Fruit fly (Drosophila melanogaster) whole organism, embryonic: ENCODE data around the gene CG31268.
A peak's percentile ranks its signal among the peaks of the same experiment; 100 is the strongest.

Experiments used
- Blimp-1 ChIP-seq: fragments of 200-800 bp; sonication (Bioruptor generic); optimal IDR thresholded peaks from 3 replicates; lab custom pipeline; 2018; ENCODE audit warnings: missing biosample characterization, missing genetic modification characterization, mild to moderate bottlenecking, moderate library complexity, missing genetic modification reagents
- CG11093 ChIP-seq: fragments of 200-800 bp; sonication (Bioruptor generic); IDR thresholded peaks from 3 replicates; pipeline ENCODE4 v1.3.6; 2022; ENCODE audit warnings: missing biosample characterization, missing genetic modification characterization
- CG12155 ChIP-seq: fragments of 200-800 bp; sonication (Bioruptor generic); optimal IDR thresholded peaks from 3 replicates; lab custom pipeline; 2016; ENCODE audit warnings: missing biosample characterization, missing genetic modification characterization
- CG12236 ChIP-seq: fragments of 200-800 bp; sonication (Bioruptor generic); optimal IDR thresholded peaks from 2 replicates; lab custom pipeline; 2016; ENCODE audit warnings: missing biosample characterization, missing genetic modification characterization
- CG15479 ChIP-seq: fragments of 200-800 bp; sonication (Bioruptor generic); optimal IDR thresholded peaks from 3 replicates; lab custom pipeline; 2019; ENCODE audit warnings: missing biosample characterization, mild to moderate bottlenecking, missing genetic modification characterization, moderate library complexity
- CG17186 ChIP-seq: fragments of 200-800 bp; sonication (Bioruptor generic); optimal IDR thresholded peaks from 3 replicates; lab custom pipeline; 2017; ENCODE audit warnings: missing biosample characterization, missing genetic modification reagents, missing genetic modification characterization
- CG2116 ChIP-seq: fragments of 200-800 bp; sonication (Bioruptor generic); optimal IDR thresholded peaks from 3 replicates; lab custom pipeline; 2018; ENCODE audit warnings: missing biosample characterization, mild to moderate bottlenecking, missing genetic modification characterization
- CG2202 ChIP-seq: fragments of 200-800 bp; sonication (Bioruptor generic); optimal IDR thresholded peaks from 2 replicates; lab custom pipeline; 2018; ENCODE audit warnings: missing biosample characterization, mild to moderate bottlenecking, missing genetic modification characterization
- CG2678 ChIP-seq: fragments of 200-800 bp; sonication (Bioruptor generic); optimal IDR thresholded peaks from 3 replicates; lab custom pipeline; 2019; ENCODE audit warnings: missing biosample characterization, mild to moderate bottlenecking, missing genetic modification characterization, moderate library complexity
- CG34422 ChIP-seq: fragments of 200-800 bp; sonication (Bioruptor generic); IDR thresholded peaks from 3 replicates; pipeline ENCODE4 v1.3.6; 2022; ENCODE audit warnings: missing biosample characterization, missing genetic modification characterization
- CG42726 ChIP-seq: fragments of 200-800 bp; sonication (Bioruptor generic); IDR thresholded peaks from 2 replicates; pipeline ENCODE4 v1.3.6; 2022; ENCODE audit warnings: missing biosample characterization, missing genetic modification characterization; ENCODE audit not compliant: partially characterized antibody
- CG7786 ChIP-seq: fragments of 200-800 bp; sonication (Bioruptor generic); optimal IDR thresholded peaks from 2 replicates; lab custom pipeline; 2016; ENCODE audit warnings: missing biosample characterization, missing genetic modification characterization
- CG8290 ChIP-seq, 3 experiments: fragments of 200-800 bp; sonication (Bioruptor generic); optimal IDR thresholded peaks; 2 replicates each; lab custom pipeline; 2016 to 2019; ENCODE audit warnings: missing biosample characterization in 3 of 3, missing genetic modification characterization in 3 of 3, mild to moderate bottlenecking in 2 of 3, moderate library complexity in 1 of 3
- CG8478 ChIP-seq: fragments of >200 bp; optimal IDR thresholded peaks from 2 replicates; lab custom pipeline; 2018
- CG9817 ChIP-seq: fragments of 200-800 bp; sonication (Bioruptor generic); optimal IDR thresholded peaks from 2 replicates; lab custom pipeline; 2018; ENCODE audit warnings: missing biosample characterization, mild to moderate bottlenecking, missing genetic modification characterization, moderate library complexity
- Dip3 ChIP-seq: fragments of 200-800 bp; sonication (Bioruptor generic); optimal IDR thresholded peaks from 3 replicates; lab custom pipeline; 2016; ENCODE audit warnings: missing biosample characterization, missing genetic modification characterization
- Doc3 ChIP-seq: fragments of 200-800 bp; sonication (Bioruptor generic); IDR thresholded peaks from 3 replicates; pipeline ENCODE4 v1.3.6; 2022; ENCODE audit warnings: missing biosample characterization, missing genetic modification characterization; ENCODE audit not compliant: partially characterized antibody
- HHEX ChIP-seq: fragments of 200-800 bp; sonication (Bioruptor generic); optimal IDR thresholded peaks from 3 replicates; lab custom pipeline; 2017; ENCODE audit warnings: missing biosample characterization, mild to moderate bottlenecking, missing genetic modification characterization, missing genetic modification reagents
- Hmr ChIP-seq: fragments of 200-800 bp; sonication (Bioruptor generic); optimal IDR thresholded peaks from 3 replicates; lab custom pipeline; 2017; ENCODE audit warnings: mild to moderate bottlenecking, missing biosample characterization, missing genetic modification reagents, missing genetic modification characterization
- Myb ChIP-seq: fragments of 200-800 bp; sonication (Bioruptor generic); optimal IDR thresholded peaks from 2 replicates; lab custom pipeline; 2016; ENCODE audit warnings: missing biosample characterization, missing genetic modification characterization
- Nf-YC ChIP-seq: fragments of 200-800 bp; optimal IDR thresholded peaks from 3 replicates; lab custom pipeline; 2019; ENCODE audit warnings: missing biosample characterization, mild to moderate bottlenecking, missing genetic modification characterization, moderate library complexity
- NfI ChIP-seq: fragments of 200-800 bp; sonication (Bioruptor generic); optimal IDR thresholded peaks from 3 replicates; lab custom pipeline; 2018; ENCODE audit warnings: missing biosample characterization, mild to moderate bottlenecking, missing genetic modification characterization, moderate library complexity
- Oli ChIP-seq: fragments of 200-800 bp; sonication (Bioruptor generic); optimal IDR thresholded peaks from 2 replicates; lab custom pipeline; 2018; ENCODE audit warnings: missing biosample characterization, mild to moderate bottlenecking, missing genetic modification characterization, moderate library complexity
- Rfx ChIP-seq: fragments of 200-800 bp; sonication (Bioruptor generic); IDR thresholded peaks from 2 replicates; pipeline ENCODE4 v1.3.6; 2022; ENCODE audit warnings: missing biosample characterization, missing genetic modification characterization
- Side ChIP-seq: fragments of 200-800 bp; sonication (Bioruptor generic); optimal IDR thresholded peaks from 2 replicates; lab custom pipeline; 2016; ENCODE audit warnings: missing biosample characterization, missing genetic modification characterization
- Sin3A ChIP-seq: fragments of >200 bp; optimal IDR thresholded peaks from 2 replicates; lab custom pipeline; 2018
- Sry-δ ChIP-seq: fragments of 200-800 bp; sonication (Bioruptor generic); optimal IDR thresholded peaks from 2 replicates; lab custom pipeline; 2016; ENCODE audit warnings: missing biosample characterization, missing genetic modification characterization
- Xbp1 ChIP-seq: fragments of 200-800 bp; sonication (Bioruptor generic); optimal IDR thresholded peaks from 3 replicates; lab custom pipeline; 2016; ENCODE audit warnings: missing biosample characterization, mild to moderate bottlenecking, missing genetic modification characterization
- ase ChIP-seq: fragments of 200-800 bp; sonication (Bioruptor generic); IDR thresholded peaks from 3 replicates; pipeline ENCODE4 v1.3.6; 2022; ENCODE audit warnings: missing biosample characterization, missing genetic modification characterization
- cas ChIP-seq: fragments of 200-800 bp; sonication (Bioruptor generic); IDR thresholded peaks from 2 replicates; pipeline ENCODE4 v1.3.6; 2022; ENCODE audit warnings: missing biosample characterization, missing genetic modification characterization
- caup ChIP-seq: fragments of 200-800 bp; sonication (Bioruptor generic); optimal IDR thresholded peaks from 3 replicates; lab custom pipeline; 2017; ENCODE audit warnings: missing biosample characterization, mild to moderate bottlenecking, missing genetic modification characterization, moderate library complexity; ENCODE audit not compliant: severe bottlenecking
- crol ChIP-seq: fragments of 200-800 bp; sonication (Bioruptor generic); IDR thresholded peaks from 2 replicates; pipeline ENCODE4 v1.3.6; 2022; ENCODE audit warnings: missing biosample characterization, missing genetic modification characterization
- emc ChIP-seq: fragments of 200-800 bp; sonication (Bioruptor generic); optimal IDR thresholded peaks from 2 replicates; lab custom pipeline; 2016; ENCODE audit warnings: missing biosample characterization, missing genetic modification characterization
- eyg ChIP-seq: fragments of 200-800 bp; sonication (Bioruptor generic); optimal IDR thresholded peaks from 3 replicates; lab custom pipeline; 2016; ENCODE audit warnings: missing biosample characterization, missing genetic modification characterization
- fd64A ChIP-seq: fragments of 200-800 bp; sonication (Bioruptor generic); optimal IDR thresholded peaks from 3 replicates; lab custom pipeline; 2018; ENCODE audit warnings: missing biosample characterization, mild to moderate bottlenecking, missing genetic modification characterization
- gem ChIP-seq: fragments of 200-800 bp; sonication (Bioruptor generic); optimal IDR thresholded peaks from 2 replicates; lab custom pipeline; 2019; ENCODE audit warnings: missing biosample characterization, mild to moderate bottlenecking, missing genetic modification characterization, moderate library complexity
- ham ChIP-seq: fragments of 200-800 bp; sonication (Bioruptor generic); IDR thresholded peaks from 2 replicates; pipeline ENCODE4 v1.3.6; 2022; ENCODE audit warnings: missing biosample characterization, missing genetic modification characterization
- hkb ChIP-seq, 2 experiments: fragments of 200-800 bp in 1 of 2; fragments of >200 bp in 1 of 2; sonication (Bioruptor generic) in 1 of 2; IDR thresholded peaks in 1 of 2; optimal IDR thresholded peaks in 1 of 2; 2 replicates each; pipeline versions ENCODE4 v1.3.6 to Lab custom; 2017 to 2022; ENCODE audit warnings: missing biosample characterization in 1 of 2, missing genetic modification characterization in 1 of 2
- inv ChIP-seq: fragments of 200-800 bp; sonication (Bioruptor generic); IDR thresholded peaks from 2 replicates; pipeline ENCODE4 v1.3.6; 2022; ENCODE audit warnings: missing biosample characterization, missing genetic modification characterization; ENCODE audit not compliant: partially characterized antibody
- lov ChIP-seq, 2 experiments: fragments of 200-800 bp in 1 of 2; fragments of >200 bp in 1 of 2; sonication (Bioruptor generic) in 1 of 2; IDR thresholded peaks in 1 of 2; optimal IDR thresholded peaks in 1 of 2; 2 replicates in 1 of 2; 3 replicates in 1 of 2; pipeline versions ENCODE4 v1.3.6 to Lab custom; 2017 to 2022; ENCODE audit warnings: missing biosample characterization in 1 of 2, missing genetic modification characterization in 1 of 2
- org-1 ChIP-seq: fragments of 200-800 bp; sonication (Bioruptor generic); optimal IDR thresholded peaks from 2 replicates; lab custom pipeline; 2017; ENCODE audit warnings: missing biosample characterization, missing genetic modification characterization
- salm ChIP-seq: fragments of 200-800 bp; sonication (Bioruptor generic); optimal IDR thresholded peaks from 2 replicates; lab custom pipeline; 2018; ENCODE audit warnings: missing biosample characterization, mild to moderate bottlenecking, missing genetic modification characterization
- sens ChIP-seq: fragments of 200-800 bp; sonication (Bioruptor generic); peaks from one replicate; lab custom pipeline; 2016; ENCODE audit warnings: missing biosample characterization, missing genetic modification characterization
- slou ChIP-seq: fragments of 200-800 bp; sonication (Bioruptor generic); optimal IDR thresholded peaks from 3 replicates; lab custom pipeline; 2016; ENCODE audit warnings: missing biosample characterization, missing genetic modification characterization
- stc ChIP-seq: fragments of 200-800 bp; sonication (Bioruptor generic); IDR thresholded peaks from 2 replicates; pipeline ENCODE4 v1.3.6; 2022; ENCODE audit warnings: missing biosample characterization, missing genetic modification characterization
- tgo ChIP-seq: fragments of 200-800 bp; sonication (Bioruptor generic); IDR thresholded peaks from 3 replicates; pipeline ENCODE4 v1.3.6; 2022; ENCODE audit warnings: missing biosample characterization, missing genetic modification characterization
- zen ChIP-seq: fragments of 200-800 bp; sonication (Bioruptor generic); optimal IDR thresholded peaks from 3 replicates; lab custom pipeline; 2018; ENCODE audit warnings: missing biosample characterization, mild to moderate bottlenecking, missing genetic modification characterization, moderate library complexity
- zfh1 ChIP-seq: fragments of 200-800 bp; sonication (Bioruptor generic); IDR thresholded peaks from 3 replicates; pipeline ENCODE4 v1.3.6; 2022; ENCODE audit warnings: missing biosample characterization, missing genetic modification characterization

The CG31268 gene

DNA sequence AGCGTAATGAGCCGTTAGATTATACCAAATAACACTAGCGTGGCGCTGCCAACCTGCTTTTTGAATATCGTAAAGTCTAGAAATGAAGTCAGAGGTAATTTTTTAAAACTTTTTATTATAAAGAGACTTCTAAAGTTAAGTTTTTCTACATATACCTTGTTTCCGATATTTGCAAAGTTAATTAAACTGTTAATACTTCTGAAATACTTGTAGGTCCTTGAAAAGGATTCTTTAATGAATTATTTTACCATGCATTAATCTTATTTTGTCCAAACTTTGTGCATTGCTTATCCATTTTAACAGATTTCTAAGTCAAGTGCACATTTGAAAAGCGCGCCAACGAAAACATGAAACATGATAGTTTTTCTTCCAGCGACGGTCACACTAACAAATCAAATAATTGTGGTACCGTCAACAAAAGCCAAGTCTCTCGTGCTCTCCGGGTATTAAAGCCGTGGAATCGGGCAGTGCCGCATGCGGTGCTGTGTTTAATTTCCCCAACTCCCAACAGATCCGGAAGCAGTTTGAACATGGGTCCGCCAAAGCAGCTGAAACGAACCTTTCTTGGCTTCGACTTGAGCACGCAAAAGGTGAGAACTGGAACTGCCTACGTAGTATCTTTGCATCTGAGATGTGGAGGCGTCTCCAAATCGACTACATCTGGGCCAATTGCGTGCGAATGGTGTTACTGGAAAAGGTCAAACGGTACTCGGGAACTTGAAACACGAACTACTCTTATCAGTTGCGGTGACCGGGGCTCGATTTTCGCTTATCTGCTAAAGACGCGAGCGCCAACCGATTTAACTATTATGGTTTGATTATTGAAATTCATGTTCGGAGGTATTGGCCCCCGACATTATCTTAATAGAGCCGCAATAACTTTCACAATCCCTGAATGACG is 35.3 kb upstream of the CG31268 start, which contains the start of the genes EMC2A and CG3534 (continued):
- TF ChIP-seq hkb (optimal IDR thresholded peaks at IDR 0.05; lab: Kevin White, UChicago) (no peak), hkb (GFP tag; IDR thresholded peaks at IDR 0.05; lab: Robert Waterston, UW) (peak; percentile 4), ham (GFP tag; lab: Robert Waterston, UW) (no peak), CG11093 (GFP tag; lab: Robert Waterston, UW) (no peak), NfI (GFP tag; lab: Kevin White, UChicago) (no peak), fd64A (GFP tag; lab: Kevin White, UChicago) (no peak), lov (optimal IDR thresholded peaks at IDR 0.05; lab: Kevin White, UChicago) (no peak), lov (GFP tag; IDR thresholded peaks at IDR 0.05; lab: Robert Waterston, UW) (no peak), CG8290 (GFP tag; optimal IDR thresholded peaks at IDR 0.05; lab: Kevin White, UChicago) (peak; percentile 48), CG8290 (tag; optimal IDR thresholded peaks at IDR 0.05; lab: Kevin White, UChicago) (no peak), tgo (GFP tag; lab: Robert Waterston, UW) (peak; percentile 26; the same call in 1 of the 3 replicates), CG15479 (GFP tag; lab: Kevin White, UChicago) (no peak), Side (no peak), Doc3 (GFP tag; lab: Robert Waterston, UW) (no peak), Nf-YC (tag; lab: Kevin White, UChicago) (peak; percentile 25), CG2202 (no peak), gem (no peak), Blimp-1 (no peak), CG2116 (GFP tag; lab: Kevin White, UChicago) (no peak), CG9817 (no peak), Rfx (GFP tag; lab: Robert Waterston, UW) (no peak; the same call in 1 of the 2 replicates), Dip3 (GFP tag; lab: Kevin White, UChicago) (peak; percentile 32), CG17186 (no peak), CG12155 (no peak), Sry-δ (GFP tag; lab: Kevin White, UChicago) (peak; percentile 31), org-1 (no peak), ase (GFP tag; lab: Robert Waterston, UW) (no peak), slou (GFP tag; lab: Kevin White, UChicago) (no peak), stc (GFP tag; lab: Robert Waterston, UW) (no peak), CG8478 (lab: Kevin White, UChicago) (no peak), HHEX (GFP tag; lab: Kevin White, UChicago) (no peak), zen (tag; lab: Kevin White, UChicago) (no peak), inv (GFP tag; lab: Robert Waterston, UW) (no peak), eyg (no peak), CG7786 (no peak), Oli (no peak), Hmr (GFP tag; lab: Kevin White, UChicago) (peak; percentile 22), CG12236 (GFP tag; lab: Kevin White, UChicago) (no peak), Sin3A (peak; percentile 59), CG2678 (tag; lab: Kevin White, UChicago) (peak; percentile 53), zfh1 (no peak), caup (no peak), cas (GFP tag; lab: Robert Waterston, UW) (no peak), CG34422 (GFP tag; lab: Robert Waterston, UW) (no peak), CG42726 (GFP tag; lab: Robert Waterston, UW) (no peak), crol (GFP tag; lab: Robert Waterston, UW) (no peak), Xbp1 (GFP tag; lab: Kevin White, UChicago) (no peak), emc (no peak), Myb (peak; percentile 37), salm (tag; lab: Kevin White, UChicago) (no peak), sens (GFP tag; lab: Kevin White, UChicago) (peak; percentile 86)
